Worm (Caenorhabditis elegans) whole organism, L1 larva: ENCODE measurements around the gene ippk-1.

Source experiments
- ceh-82 ChIP-seq, 3 experiments: fragments of 150-350 bp in 1 of 3; sonication (generic microtip) in 2 of 3; optimal IDR thresholded peaks; 2 replicates each; lab custom pipeline; 2014 to 2017; ENCODE audit warnings: missing biosample characterization in 3 of 3, missing genetic modification characterization in 3 of 3
- ceh-88 ChIP-seq: fragments of 200-800 bp; sonication (Bioruptor generic); IDR thresholded peaks from 2 replicates; pipeline ENCODE4 v1.3.6; 2022; ENCODE audit warnings: missing genetic modification characterization, missing compliant biosample characterization
- dpl-1 ChIP-seq, 3 experiments: fragments of 150-350 bp in 2 of 3; sonication (generic microtip) in 1 of 3; optimal IDR thresholded peaks; 2 replicates each; lab custom pipeline; 2014 to 2017; ENCODE audit warnings: missing biosample characterization in 3 of 3, missing genetic modification characterization in 3 of 3, missing genetic modification reagents in 3 of 3
- fkh-4 ChIP-seq: sonication (generic microtip); optimal IDR thresholded peaks from 2 replicates; lab custom pipeline; 2016; ENCODE audit warnings: missing compliant biosample characterization, missing genetic modification characterization, borderline replicate concordance
- isw-1 ChIP-seq: fragments of 200-800 bp; sonication (Bioruptor generic); IDR thresholded peaks from 2 replicates; pipeline ENCODE4 v1.3.6; 2022; ENCODE audit warnings: missing genetic modification characterization, missing compliant biosample characterization
- lin-35 ChIP-seq, 2 experiments: fragments of 150-350 bp; optimal IDR thresholded peaks; 2 replicates each; lab custom pipeline; 2014; ENCODE audit warnings: missing biosample characterization in 2 of 2, missing genetic modification characterization in 2 of 2, missing genetic modification reagents in 2 of 2
- lin-39 ChIP-seq: fragments of 150-350 bp; optimal IDR thresholded peaks from 2 replicates; lab custom pipeline; 2014; ENCODE audit warnings: missing biosample characterization, missing genetic modification reagents, missing genetic modification characterization
- mep-1 ChIP-seq: fragments of 150-350 bp; optimal IDR thresholded peaks from 2 replicates; lab custom pipeline; 2014; ENCODE audit warnings: missing biosample characterization, missing genetic modification characterization
- nhr-12 ChIP-seq: sonication (generic microtip); optimal IDR thresholded peaks from 2 replicates; lab custom pipeline; 2017; ENCODE audit warnings: missing biosample characterization, missing genetic modification characterization
- pag-3 ChIP-seq: sonication (generic microtip); optimal IDR thresholded peaks from 2 replicates; lab custom pipeline; 2017; ENCODE audit warnings: missing genetic modification characterization, mild to moderate bottlenecking, missing compliant biosample characterization, antibody characterized with exemption, borderline replicate concordance; ENCODE audit not compliant: insufficient read depth
- rnt-1 ChIP-seq: sonication (generic microtip); optimal IDR thresholded peaks from 2 replicates; lab custom pipeline; 2016; ENCODE audit warnings: mild to moderate bottlenecking, missing genetic modification characterization, moderate library complexity, missing compliant biosample characterization
- snpc-4 ChIP-seq: fragments of 150-350 bp; optimal IDR thresholded peaks from 2 replicates; lab custom pipeline; 2014; ENCODE audit warnings: missing biosample characterization, missing genetic modification characterization
- sox-4 ChIP-seq: sonication (generic microtip); optimal IDR thresholded peaks from 2 replicates; lab custom pipeline; 2016; ENCODE audit warnings: missing genetic modification characterization, missing compliant biosample characterization
- unc-62 ChIP-seq: fragments of 150-350 bp; optimal IDR thresholded peaks from 2 replicates; lab custom pipeline; 2014; ENCODE audit warnings: missing biosample characterization, missing genetic modification reagents, missing genetic modification characterization

DNA sequence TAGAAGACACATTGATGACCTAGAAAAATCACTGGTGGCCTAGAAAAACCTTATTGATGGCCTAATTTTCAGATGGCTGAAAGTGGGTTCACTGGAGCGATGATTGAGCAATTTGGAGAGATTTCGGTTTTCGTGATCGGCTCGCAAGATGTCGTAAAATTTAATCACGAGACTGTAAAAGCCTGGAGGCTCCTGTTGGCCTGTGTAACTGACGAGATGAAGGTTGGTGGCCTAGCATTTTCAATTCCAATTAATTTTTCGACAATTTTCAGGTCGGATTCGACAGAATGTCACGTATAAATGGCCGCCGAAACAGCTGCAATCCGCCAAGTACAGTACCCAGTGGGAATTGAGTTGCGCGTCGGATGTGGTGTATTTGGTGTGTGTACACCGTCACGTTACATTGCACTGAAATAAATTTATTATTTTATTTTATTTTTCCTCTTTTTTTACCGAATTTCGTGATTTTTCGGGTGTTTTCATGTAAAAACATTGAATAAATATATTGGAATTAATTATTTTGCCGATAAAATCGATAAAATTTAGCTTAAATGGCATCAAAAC, 19.3 kb upstream of the ippk-1 start, which contains the start of gene Y17G7B.12:
- TF ChIP-seq nhr-12 (tag; lab: Kevin White, UChicago): no peak
- peak in 1 of 2 experiments; percentile 23 for TF ChIP-seq lin-35 (GFP tag; optimal IDR thresholded peaks at IDR 0.05; lab: Kevin White, UChicago)
- no peak for TF ChIP-seq sox-4 (tag; lab: Kevin White, UChicago)
- TF ChIP-seq pag-3 (tag; lab: Kevin White, UChicago): no peak
- no peak for TF ChIP-seq lin-39 (tag; lab: Kevin White, UChicago)
- no peak for TF ChIP-seq rnt-1 (tag; lab: Kevin White, UChicago)
- TF ChIP-seq dpl-1 (GFP tag; optimal IDR thresholded peaks at IDR 0.05; lab: Kevin White, UChicago): peak in 1 of 3 experiments; percentile 37
- no peak for TF ChIP-seq ceh-88 (GFP tag; lab: Robert Waterston, UW)
- TF ChIP-seq isw-1 (GFP tag; lab: Robert Waterston, UW): no peak
- TF ChIP-seq snpc-4: no peak
- TF ChIP-seq mep-1 (tag; lab: Kevin White, UChicago): peak; percentile 22
- TF ChIP-seq unc-62 (GFP tag; lab: Kevin White, UChicago): no peak
- TF ChIP-seq ceh-82 (tag; optimal IDR thresholded peaks at IDR 0.05; lab: Kevin White, UChicago): no peak
- TF ChIP-seq fkh-4: no peak
